Fruit fly (Drosophila melanogaster) whole organism, prepupa: ENCODE data around the gene Tg.

ENCODE experiments used
- Blimp-1 ChIP-seq: fragments of 200-800 bp; sonication (Bioruptor generic); optimal IDR thresholded peaks from 3 replicates; lab custom pipeline; 2017; ENCODE audit warnings: missing biosample characterization, missing genetic modification characterization, mild to moderate bottlenecking, moderate library complexity, missing genetic modification reagents
- CG10631 ChIP-seq: fragments of 200-800 bp; sonication (Bioruptor generic); optimal IDR thresholded peaks from 2 replicates; lab custom pipeline; 2016; ENCODE audit warnings: missing biosample characterization, missing genetic modification characterization
- CG10669 ChIP-seq: fragments of 200-800 bp; sonication (Bioruptor generic); optimal IDR thresholded peaks from 3 replicates; lab custom pipeline; 2018; ENCODE audit warnings: missing biosample characterization, mild to moderate bottlenecking, missing genetic modification characterization, moderate library complexity
- CG11294 ChIP-seq: fragments of 200-800 bp; sonication (Bioruptor generic); IDR thresholded peaks from 2 replicates; pipeline ENCODE4 v1.3.6; 2022; ENCODE audit warnings: missing biosample characterization, missing genetic modification characterization
- CG11762 ChIP-seq: fragments of 200-800 bp; sonication (Bioruptor generic); optimal IDR thresholded peaks from 3 replicates; lab custom pipeline; 2016; ENCODE audit warnings: missing biosample characterization, missing genetic modification characterization; ENCODE audit not compliant: insufficient read depth
- CG11902 ChIP-seq: fragments of 200-800 bp; sonication (Bioruptor generic); optimal IDR thresholded peaks from 3 replicates; lab custom pipeline; 2016; ENCODE audit warnings: missing biosample characterization, missing genetic modification characterization
- CG1621 ChIP-seq: fragments of 200-800 bp; sonication (Bioruptor generic); optimal IDR thresholded peaks from 3 replicates; lab custom pipeline; 2018; ENCODE audit warnings: missing biosample characterization, mild to moderate bottlenecking, missing genetic modification characterization
- CG16779 ChIP-seq: fragments of 200-800 bp; sonication (Bioruptor generic); optimal IDR thresholded peaks from 3 replicates; lab custom pipeline; 2017; ENCODE audit warnings: missing biosample characterization, mild to moderate bottlenecking, missing genetic modification characterization
- CG32006 ChIP-seq: fragments of 200-800 bp; sonication (Bioruptor generic); optimal IDR thresholded peaks from 3 replicates; lab custom pipeline; 2017; ENCODE audit warnings: missing biosample characterization, mild to moderate bottlenecking, missing genetic modification characterization
- CG34406 ChIP-seq: fragments of 200-800 bp; sonication (Bioruptor generic); optimal IDR thresholded peaks from 3 replicates; lab custom pipeline; 2016; ENCODE audit warnings: missing biosample characterization, missing genetic modification characterization
- CG3919 ChIP-seq: fragments of 200-800 bp; sonication (Bioruptor generic); optimal IDR thresholded peaks from 3 replicates; lab custom pipeline; 2016; ENCODE audit warnings: missing biosample characterization, missing genetic modification characterization
- CG4318 ChIP-seq: fragments of 200-800 bp; sonication (Bioruptor generic); optimal IDR thresholded peaks from 3 replicates; lab custom pipeline; 2017; ENCODE audit warnings: missing biosample characterization, mild to moderate bottlenecking, missing genetic modification characterization
- CG6276 ChIP-seq: fragments of 200-800 bp; sonication (Bioruptor generic); optimal IDR thresholded peaks from 2 replicates; lab custom pipeline; 2017; ENCODE audit warnings: missing biosample characterization, mild to moderate bottlenecking, missing genetic modification characterization
- CG6792 ChIP-seq: fragments of 200-800 bp; sonication (Bioruptor generic); optimal IDR thresholded peaks from 3 replicates; lab custom pipeline; 2016; ENCODE audit warnings: missing biosample characterization, missing genetic modification characterization
- CG6808 ChIP-seq: fragments of 200-800 bp; sonication (Bioruptor generic); optimal IDR thresholded peaks from 3 replicates; lab custom pipeline; 2017; ENCODE audit warnings: missing biosample characterization, missing genetic modification characterization, mild to moderate bottlenecking, moderate library complexity, missing genetic modification reagents
- CG6854 ChIP-seq: fragments of 200-800 bp; sonication (Bioruptor generic); optimal IDR thresholded peaks from 2 replicates; lab custom pipeline; 2017; ENCODE audit warnings: missing biosample characterization, mild to moderate bottlenecking, missing genetic modification characterization
- CG7368 ChIP-seq: fragments of 200-800 bp; sonication (Bioruptor generic); optimal IDR thresholded peaks from 3 replicates; lab custom pipeline; 2016; ENCODE audit warnings: missing biosample characterization, missing genetic modification characterization
- CG8119 ChIP-seq: fragments of 200-800 bp; sonication (Bioruptor generic); IDR thresholded peaks from 3 replicates; pipeline ENCODE4 v1.3.6; 2022; ENCODE audit warnings: missing biosample characterization, missing genetic modification characterization
- CG8632 ChIP-seq: fragments of 200-800 bp; sonication (Bioruptor generic); optimal IDR thresholded peaks from 3 replicates; lab custom pipeline; 2016; ENCODE audit warnings: missing biosample characterization, missing genetic modification characterization
- CG9139 ChIP-seq: fragments of 200-800 bp; sonication (Bioruptor generic); optimal IDR thresholded peaks from 3 replicates; lab custom pipeline; 2017; ENCODE audit warnings: missing biosample characterization, mild to moderate bottlenecking, missing genetic modification characterization
- Eip75B ChIP-seq: fragments of 200-800 bp; sonication (Bioruptor generic); optimal IDR thresholded peaks from 3 replicates; lab custom pipeline; 2016; ENCODE audit warnings: missing biosample characterization, missing genetic modification characterization
- Eip78C ChIP-seq: fragments of 200-800 bp; sonication (Bioruptor generic); peaks from one replicate; lab custom pipeline; 2016; ENCODE audit warnings: missing biosample characterization, missing genetic modification characterization
- Ets96B ChIP-seq: fragments of 200-800 bp; optimal IDR thresholded peaks from 2 replicates; lab custom pipeline; 2019; ENCODE audit warnings: missing biosample characterization, mild to moderate bottlenecking, missing genetic modification characterization, moderate library complexity
- Gug ChIP-seq: fragments of 200-800 bp; sonication (Bioruptor generic); IDR thresholded peaks from 2 replicates; pipeline ENCODE4 v1.3.6; 2022; ENCODE audit warnings: missing biosample characterization, missing genetic modification characterization
- Hr38 ChIP-seq: sonication (Bioruptor generic); optimal IDR thresholded peaks from 2 replicates; lab custom pipeline; 2016; ENCODE audit warnings: missing biosample characterization, missing genetic modification characterization
- Hr39 ChIP-seq: fragments of 200-800 bp; sonication (Bioruptor generic); optimal IDR thresholded peaks from 2 replicates; lab custom pipeline; 2016; ENCODE audit warnings: missing biosample characterization, missing genetic modification characterization
- Hr4 ChIP-seq: fragments of 200-800 bp; sonication (Bioruptor generic); optimal IDR thresholded peaks from 3 replicates; lab custom pipeline; 2016; ENCODE audit warnings: missing biosample characterization, missing genetic modification characterization
- Lpt ChIP-seq: fragments of 200-800 bp; sonication (Bioruptor generic); optimal IDR thresholded peaks from 3 replicates; lab custom pipeline; 2016; ENCODE audit warnings: missing biosample characterization, missing genetic modification characterization
- Met ChIP-seq: fragments of 200-800 bp; sonication (Bioruptor generic); optimal IDR thresholded peaks from 3 replicates; lab custom pipeline; 2016; ENCODE audit warnings: missing biosample characterization, missing genetic modification characterization
- OdsH ChIP-seq: fragments of 200-800 bp; sonication (Bioruptor generic); optimal IDR thresholded peaks from 3 replicates; lab custom pipeline; 2016; ENCODE audit warnings: missing biosample characterization, missing genetic modification characterization
- Smox ChIP-seq: fragments of 200-800 bp; sonication (Bioruptor generic); optimal IDR thresholded peaks from 3 replicates; lab custom pipeline; 2016; ENCODE audit warnings: missing biosample characterization, missing genetic modification characterization
- Sox102F ChIP-seq: fragments of 200-800 bp; sonication (Bioruptor generic); optimal IDR thresholded peaks from 2 replicates; lab custom pipeline; 2016; ENCODE audit warnings: missing biosample characterization, mild to moderate bottlenecking, missing genetic modification characterization
- Sox15 ChIP-seq: fragments of 200-800 bp; sonication (Bioruptor generic); optimal IDR thresholded peaks from 3 replicates; lab custom pipeline; 2016; ENCODE audit warnings: missing biosample characterization, missing genetic modification characterization
- achi ChIP-seq: fragments of 200-800 bp; sonication (Bioruptor generic); optimal IDR thresholded peaks from 3 replicates; lab custom pipeline; 2016; ENCODE audit warnings: missing biosample characterization, missing genetic modification characterization
- cyc ChIP-seq: fragments of 200-800 bp; sonication (Bioruptor generic); optimal IDR thresholded peaks from 3 replicates; lab custom pipeline; 2016; ENCODE audit warnings: missing biosample characterization, missing genetic modification characterization
- dac ChIP-seq: fragments of 200-800 bp; sonication (Bioruptor generic); optimal IDR thresholded peaks from 2 replicates; lab custom pipeline; 2017; ENCODE audit warnings: missing biosample characterization, mild to moderate bottlenecking, missing genetic modification characterization
- dsx ChIP-seq: fragments of 200-800 bp; optimal IDR thresholded peaks from 3 replicates; lab custom pipeline; 2019; ENCODE audit warnings: missing biosample characterization, mild to moderate bottlenecking, missing genetic modification characterization, moderate library complexity; ENCODE audit not compliant: poor library complexity, severe bottlenecking
- eg ChIP-seq: fragments of 200-800 bp; sonication (Bioruptor generic); IDR thresholded peaks from 3 replicates; pipeline ENCODE4 v1.3.6; 2022; ENCODE audit warnings: missing biosample characterization, missing genetic modification characterization
- esn ChIP-seq: fragments of 200-800 bp; sonication (Bioruptor generic); optimal IDR thresholded peaks from 2 replicates; lab custom pipeline; 2016; ENCODE audit warnings: missing biosample characterization, mild to moderate bottlenecking, missing genetic modification characterization, moderate library complexity
- fd59A ChIP-seq: fragments of 200-800 bp; sonication (Bioruptor generic); optimal IDR thresholded peaks from 2 replicates; lab custom pipeline; 2017; ENCODE audit warnings: missing biosample characterization, mild to moderate bottlenecking, missing genetic modification characterization, missing genetic modification reagents
- fd85E ChIP-seq: fragments of 200-800 bp; sonication (Bioruptor generic); optimal IDR thresholded peaks from 3 replicates; lab custom pipeline; 2016; ENCODE audit warnings: missing biosample characterization, missing genetic modification characterization
- net ChIP-seq: fragments of 200-800 bp; sonication (Bioruptor generic); optimal IDR thresholded peaks from 3 replicates; lab custom pipeline; 2016; ENCODE audit warnings: missing biosample characterization, missing genetic modification characterization
- pdm3 ChIP-seq: fragments of 200-800 bp; sonication (Bioruptor generic); optimal IDR thresholded peaks from 3 replicates; lab custom pipeline; 2016; ENCODE audit warnings: missing biosample characterization, missing genetic modification characterization
- salr ChIP-seq, 2 experiments: fragments of 200-800 bp; sonication (Bioruptor generic); optimal IDR thresholded peaks; 3 replicates each; lab custom pipeline; 2016 to 2018; ENCODE audit warnings: missing biosample characterization in 2 of 2, missing genetic modification characterization in 2 of 2, mild to moderate bottlenecking in 1 of 2
- spab ChIP-seq: fragments of 200-800 bp; sonication (Bioruptor generic); optimal IDR thresholded peaks from 2 replicates; lab custom pipeline; 2017; ENCODE audit warnings: missing biosample characterization, mild to moderate bottlenecking, missing genetic modification characterization, missing genetic modification reagents
- svp ChIP-seq: fragments of 200-800 bp; sonication (Bioruptor generic); peaks from one replicate; lab custom pipeline; 2016; ENCODE audit warnings: missing biosample characterization, missing genetic modification characterization
- topi ChIP-seq: fragments of 200-800 bp; sonication (Bioruptor generic); optimal IDR thresholded peaks from 3 replicates; lab custom pipeline; 2016; ENCODE audit warnings: missing biosample characterization, missing genetic modification characterization
- vri ChIP-seq: fragments of 200-800 bp; sonication (Bioruptor generic); optimal IDR thresholded peaks from 3 replicates; lab custom pipeline; 2016; ENCODE audit warnings: missing biosample characterization, mild to moderate bottlenecking, missing genetic modification characterization

Gene Tg

dm6 chr2L:7998655-7999054 is 12.6 kb upstream of the Tg start, which contains the start of gene Sirup (continued):
- TF ChIP-seq svp (GFP tag; lab: Kevin White, UChicago) (peak; percentile 69), Hr4 (GFP tag; lab: Kevin White, UChicago) (no peak), topi (GFP tag; lab: Kevin White, UChicago) (no peak), achi (GFP tag; lab: Kevin White, UChicago) (no peak), CG34406 (GFP tag; lab: Kevin White, UChicago) (peak; percentile 2), Met (GFP tag; lab: Kevin White, UChicago) (no peak), dac (GFP tag; lab: Kevin White, UChicago) (no peak), CG6854 (GFP tag; lab: Kevin White, UChicago) (peak; percentile 68), CG6276 (GFP tag; lab: Kevin White, UChicago) (no peak), Lpt (GFP tag; lab: Kevin White, UChicago) (peak; percentile 34), Sox102F (GFP tag; lab: Kevin White, UChicago) (peak; percentile 43), Eip78C (peak; percentile 72), eg (GFP tag; lab: Robert Waterston, UW) (peak; percentile 54; the same call in 1 of the 3 replicates), CG7368 (GFP tag; lab: Kevin White, UChicago) (no peak), CG10631 (GFP tag; lab: Kevin White, UChicago) (no peak), CG9139 (GFP tag; lab: Kevin White, UChicago) (peak; percentile 8), CG32006 (no peak)

DNA sequence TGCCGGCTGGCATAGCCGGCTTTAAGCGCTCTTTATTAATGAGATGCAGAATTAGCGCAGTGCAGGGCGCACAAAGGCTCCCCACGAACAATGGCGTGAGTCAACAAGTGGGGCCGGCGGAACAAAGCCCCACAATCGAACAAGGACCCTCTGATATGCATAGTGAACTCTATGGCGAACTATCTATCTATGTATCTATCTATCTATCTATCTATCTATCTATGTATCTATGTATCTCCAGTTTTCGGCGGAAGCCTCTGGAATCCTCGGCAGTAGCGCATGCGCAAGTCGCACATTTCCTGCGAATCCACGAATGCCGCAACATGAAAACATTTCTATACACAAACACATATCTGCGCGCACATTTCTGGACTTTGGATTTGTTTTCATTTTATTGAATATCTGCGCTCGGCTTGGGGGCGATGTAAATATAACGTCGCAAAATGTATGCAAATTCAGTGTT is 10.6 kb upstream of the Tg start:
- peak; percentile 87 for TF ChIP-seq CG6792
- TF ChIP-seq CG11902 (GFP tag; lab: Kevin White, UChicago): peak; percentile 83
- TF ChIP-seq Hr4 (GFP tag; lab: Kevin White, UChicago): peak; percentile 97
- peak; percentile 90 for TF ChIP-seq dsx (GFP tag; lab: Kevin White, UChicago)
- peak; percentile 99 for TF ChIP-seq svp (GFP tag; lab: Kevin White, UChicago)
- TF ChIP-seq CG10669 (GFP tag; lab: Kevin White, UChicago): peak; percentile 91
- TF ChIP-seq CG8632 (GFP tag; lab: Kevin White, UChicago): peak; percentile 79
- peak; percentile 90 for TF ChIP-seq OdsH (GFP tag; lab: Kevin White, UChicago)
- peak; percentile 93 for TF ChIP-seq Eip75B
- peak; percentile 82 for TF ChIP-seq fd59A (GFP tag; lab: Kevin White, UChicago)
- TF ChIP-seq Ets96B (tag; lab: Kevin White, UChicago): peak; percentile 90
- TF ChIP-seq CG16779 (tag; lab: Kevin White, UChicago): peak; percentile 96
- TF ChIP-seq esn (GFP tag; lab: Kevin White, UChicago): peak; percentile 90
- no peak for TF ChIP-seq Hr38 (GFP tag; lab: Kevin White, UChicago)
- TF ChIP-seq Sox102F (GFP tag; lab: Kevin White, UChicago): peak; percentile 89
- TF ChIP-seq CG6808 (GFP tag; lab: Kevin White, UChicago): peak; percentile 96
- peak; percentile 98 for TF ChIP-seq Eip78C
- peak; percentile 89 for TF ChIP-seq CG1621 (tag; lab: Kevin White, UChicago)
- peak; percentile 88 for TF ChIP-seq Lpt (GFP tag; lab: Kevin White, UChicago)
- peak; percentile 96 for TF ChIP-seq net
- TF ChIP-seq cyc (GFP tag; lab: Kevin White, UChicago): peak; percentile 95
- peak; percentile 85 for TF ChIP-seq fd85E (GFP tag; lab: Kevin White, UChicago)
- peak; percentile 87 for TF ChIP-seq CG11762 (GFP tag; lab: Kevin White, UChicago)
- peak; percentile 87 for TF ChIP-seq Blimp-1 (GFP tag; lab: Kevin White, UChicago)
- peak; percentile 77 for TF ChIP-seq vri (GFP tag; lab: Kevin White, UChicago)
- TF ChIP-seq Smox (GFP tag; lab: Kevin White, UChicago): peak; percentile 85
- peak; percentile 79 for TF ChIP-seq Sox15 (GFP tag; lab: Kevin White, UChicago)
- TF ChIP-seq pdm3 (GFP tag; lab: Kevin White, UChicago): peak; percentile 91
- TF ChIP-seq eg (GFP tag; lab: Robert Waterston, UW): peak; percentile 94
- TF ChIP-seq CG6854 (GFP tag; lab: Kevin White, UChicago): peak; percentile 93
- peak; percentile 88 for TF ChIP-seq Gug (GFP tag; lab: Robert Waterston, UW)
- peak; percentile 80 to 90 for TF ChIP-seq salr (GFP tag; optimal IDR thresholded peaks at IDR 0.05; lab: Kevin White, UChicago)
- TF ChIP-seq CG3919 (GFP tag; lab: Kevin White, UChicago): peak; percentile 94
- TF ChIP-seq CG34406 (GFP tag; lab: Kevin White, UChicago): peak; percentile 86
- peak; percentile 95 for TF ChIP-seq spab (GFP tag; lab: Kevin White, UChicago)
- TF ChIP-seq CG8119 (GFP tag; lab: Robert Waterston, UW): peak; percentile 94
- peak; percentile 90 for TF ChIP-seq CG11294 (GFP tag; lab: Robert Waterston, UW)
- peak; percentile 90 for TF ChIP-seq CG10631 (GFP tag; lab: Kevin White, UChicago)
- peak; percentile 87 for TF ChIP-seq Hr39 (GFP tag; lab: Kevin White, UChicago)
- TF ChIP-seq CG4318 (GFP tag; lab: Kevin White, UChicago): peak; percentile 92
